Fruit fly (Drosophila melanogaster) whole organism, prepupa: ENCODE results near the gene Fie.
A peak's percentile ranks its signal among the peaks of the same experiment; 100 is the strongest.

Experiments used
- Blimp-1 ChIP-seq: fragments of 200-800 bp; sonication (Bioruptor generic); optimal IDR thresholded peaks from 3 replicates; lab custom pipeline; 2017; ENCODE audit warnings: missing biosample characterization, missing genetic modification characterization, mild to moderate bottlenecking, moderate library complexity, missing genetic modification reagents
- CG10631 ChIP-seq: fragments of 200-800 bp; sonication (Bioruptor generic); optimal IDR thresholded peaks from 2 replicates; lab custom pipeline; 2016; ENCODE audit warnings: missing biosample characterization, missing genetic modification characterization
- CG10669 ChIP-seq: fragments of 200-800 bp; sonication (Bioruptor generic); optimal IDR thresholded peaks from 3 replicates; lab custom pipeline; 2018; ENCODE audit warnings: missing biosample characterization, mild to moderate bottlenecking, missing genetic modification characterization, moderate library complexity
- CG11762 ChIP-seq: fragments of 200-800 bp; sonication (Bioruptor generic); optimal IDR thresholded peaks from 3 replicates; lab custom pipeline; 2016; ENCODE audit warnings: missing biosample characterization, missing genetic modification characterization; ENCODE audit not compliant: insufficient read depth
- CG11902 ChIP-seq: fragments of 200-800 bp; sonication (Bioruptor generic); optimal IDR thresholded peaks from 3 replicates; lab custom pipeline; 2016; ENCODE audit warnings: missing biosample characterization, missing genetic modification characterization
- CG15336 ChIP-seq: fragments of 200-800 bp; sonication (Bioruptor generic); IDR thresholded peaks from 2 replicates; pipeline ENCODE4 v1.3.6; 2022; ENCODE audit warnings: missing biosample characterization, missing genetic modification characterization
- CG1621 ChIP-seq: fragments of 200-800 bp; sonication (Bioruptor generic); optimal IDR thresholded peaks from 3 replicates; lab custom pipeline; 2018; ENCODE audit warnings: missing biosample characterization, mild to moderate bottlenecking, missing genetic modification characterization
- CG16779 ChIP-seq: fragments of 200-800 bp; sonication (Bioruptor generic); optimal IDR thresholded peaks from 3 replicates; lab custom pipeline; 2017; ENCODE audit warnings: missing biosample characterization, mild to moderate bottlenecking, missing genetic modification characterization
- CG31627 ChIP-seq: fragments of 200-800 bp; sonication (Bioruptor generic); optimal IDR thresholded peaks from 3 replicates; lab custom pipeline; 2016; ENCODE audit warnings: missing biosample characterization, missing genetic modification characterization
- CG32006 ChIP-seq: fragments of 200-800 bp; sonication (Bioruptor generic); optimal IDR thresholded peaks from 3 replicates; lab custom pipeline; 2017; ENCODE audit warnings: missing biosample characterization, mild to moderate bottlenecking, missing genetic modification characterization
- CG34406 ChIP-seq: fragments of 200-800 bp; sonication (Bioruptor generic); optimal IDR thresholded peaks from 3 replicates; lab custom pipeline; 2016; ENCODE audit warnings: missing biosample characterization, missing genetic modification characterization
- CG3919 ChIP-seq: fragments of 200-800 bp; sonication (Bioruptor generic); optimal IDR thresholded peaks from 3 replicates; lab custom pipeline; 2016; ENCODE audit warnings: missing biosample characterization, missing genetic modification characterization
- CG4318 ChIP-seq: fragments of 200-800 bp; sonication (Bioruptor generic); optimal IDR thresholded peaks from 3 replicates; lab custom pipeline; 2017; ENCODE audit warnings: missing biosample characterization, mild to moderate bottlenecking, missing genetic modification characterization
- CG6163 ChIP-seq: fragments of 200-800 bp; sonication (Bioruptor generic); IDR thresholded peaks from 3 replicates; pipeline ENCODE4 v1.3.6; 2022; ENCODE audit warnings: missing biosample characterization, missing genetic modification characterization
- CG6276 ChIP-seq: fragments of 200-800 bp; sonication (Bioruptor generic); optimal IDR thresholded peaks from 2 replicates; lab custom pipeline; 2017; ENCODE audit warnings: missing biosample characterization, mild to moderate bottlenecking, missing genetic modification characterization
- CG6854 ChIP-seq: fragments of 200-800 bp; sonication (Bioruptor generic); optimal IDR thresholded peaks from 2 replicates; lab custom pipeline; 2017; ENCODE audit warnings: missing biosample characterization, mild to moderate bottlenecking, missing genetic modification characterization
- CG8119 ChIP-seq: fragments of 200-800 bp; sonication (Bioruptor generic); IDR thresholded peaks from 3 replicates; pipeline ENCODE4 v1.3.6; 2022; ENCODE audit warnings: missing biosample characterization, missing genetic modification characterization
- CG8319 ChIP-seq: fragments of 200-800 bp; sonication (Bioruptor generic); optimal IDR thresholded peaks from 3 replicates; lab custom pipeline; 2016; ENCODE audit warnings: missing biosample characterization, missing genetic modification characterization
- CG9139 ChIP-seq: fragments of 200-800 bp; sonication (Bioruptor generic); optimal IDR thresholded peaks from 3 replicates; lab custom pipeline; 2017; ENCODE audit warnings: missing biosample characterization, mild to moderate bottlenecking, missing genetic modification characterization
- Eip75B ChIP-seq: fragments of 200-800 bp; sonication (Bioruptor generic); optimal IDR thresholded peaks from 3 replicates; lab custom pipeline; 2016; ENCODE audit warnings: missing biosample characterization, missing genetic modification characterization
- Eip78C ChIP-seq: fragments of 200-800 bp; sonication (Bioruptor generic); peaks from one replicate; lab custom pipeline; 2016; ENCODE audit warnings: missing biosample characterization, missing genetic modification characterization
- Eip93F ChIP-seq: fragments of 200-800 bp; sonication (Bioruptor generic); optimal IDR thresholded peaks from 2 replicates; lab custom pipeline; 2016; ENCODE audit warnings: missing biosample characterization, mild to moderate bottlenecking, missing genetic modification characterization
- Ets96B ChIP-seq: fragments of 200-800 bp; optimal IDR thresholded peaks from 2 replicates; lab custom pipeline; 2019; ENCODE audit warnings: missing biosample characterization, mild to moderate bottlenecking, missing genetic modification characterization, moderate library complexity
- Hr38 ChIP-seq: sonication (Bioruptor generic); optimal IDR thresholded peaks from 2 replicates; lab custom pipeline; 2016; ENCODE audit warnings: missing biosample characterization, missing genetic modification characterization
- Hr39 ChIP-seq: fragments of 200-800 bp; sonication (Bioruptor generic); optimal IDR thresholded peaks from 2 replicates; lab custom pipeline; 2016; ENCODE audit warnings: missing biosample characterization, missing genetic modification characterization
- Hr4 ChIP-seq: fragments of 200-800 bp; sonication (Bioruptor generic); optimal IDR thresholded peaks from 3 replicates; lab custom pipeline; 2016; ENCODE audit warnings: missing biosample characterization, missing genetic modification characterization
- Lpt ChIP-seq: fragments of 200-800 bp; sonication (Bioruptor generic); optimal IDR thresholded peaks from 3 replicates; lab custom pipeline; 2016; ENCODE audit warnings: missing biosample characterization, missing genetic modification characterization
- OdsH ChIP-seq: fragments of 200-800 bp; sonication (Bioruptor generic); optimal IDR thresholded peaks from 3 replicates; lab custom pipeline; 2016; ENCODE audit warnings: missing biosample characterization, missing genetic modification characterization
- Smox ChIP-seq: fragments of 200-800 bp; sonication (Bioruptor generic); optimal IDR thresholded peaks from 3 replicates; lab custom pipeline; 2016; ENCODE audit warnings: missing biosample characterization, missing genetic modification characterization
- Sox102F ChIP-seq: fragments of 200-800 bp; sonication (Bioruptor generic); optimal IDR thresholded peaks from 2 replicates; lab custom pipeline; 2016; ENCODE audit warnings: missing biosample characterization, mild to moderate bottlenecking, missing genetic modification characterization
- Sox14 ChIP-seq: fragments of 200-800 bp; sonication (Bioruptor generic); optimal IDR thresholded peaks from 3 replicates; lab custom pipeline; 2016; ENCODE audit warnings: missing biosample characterization, missing genetic modification characterization
- Sox15 ChIP-seq: fragments of 200-800 bp; sonication (Bioruptor generic); optimal IDR thresholded peaks from 3 replicates; lab custom pipeline; 2016; ENCODE audit warnings: missing biosample characterization, missing genetic modification characterization
- achi ChIP-seq: fragments of 200-800 bp; sonication (Bioruptor generic); optimal IDR thresholded peaks from 3 replicates; lab custom pipeline; 2016; ENCODE audit warnings: missing biosample characterization, missing genetic modification characterization
- eg ChIP-seq: fragments of 200-800 bp; sonication (Bioruptor generic); IDR thresholded peaks from 3 replicates; pipeline ENCODE4 v1.3.6; 2022; ENCODE audit warnings: missing biosample characterization, missing genetic modification characterization
- esn ChIP-seq: fragments of 200-800 bp; sonication (Bioruptor generic); optimal IDR thresholded peaks from 2 replicates; lab custom pipeline; 2016; ENCODE audit warnings: missing biosample characterization, mild to moderate bottlenecking, missing genetic modification characterization, moderate library complexity
- fd59A ChIP-seq: fragments of 200-800 bp; sonication (Bioruptor generic); optimal IDR thresholded peaks from 2 replicates; lab custom pipeline; 2017; ENCODE audit warnings: missing biosample characterization, mild to moderate bottlenecking, missing genetic modification characterization, missing genetic modification reagents
- fkh ChIP-seq: fragments of 200-800 bp; sonication (Bioruptor generic); optimal IDR thresholded peaks from 3 replicates; lab custom pipeline; 2017; ENCODE audit warnings: missing biosample characterization, mild to moderate bottlenecking, missing genetic modification characterization, moderate library complexity
- lz ChIP-seq: fragments of 200-800 bp; sonication (Bioruptor generic); optimal IDR thresholded peaks from 3 replicates; lab custom pipeline; 2016; ENCODE audit warnings: missing biosample characterization, missing genetic modification characterization
- pdm3 ChIP-seq: fragments of 200-800 bp; sonication (Bioruptor generic); optimal IDR thresholded peaks from 3 replicates; lab custom pipeline; 2016; ENCODE audit warnings: missing biosample characterization, missing genetic modification characterization
- salr ChIP-seq, 2 experiments: fragments of 200-800 bp; sonication (Bioruptor generic); optimal IDR thresholded peaks; 3 replicates each; lab custom pipeline; 2016 to 2018; ENCODE audit warnings: missing biosample characterization in 2 of 2, missing genetic modification characterization in 2 of 2, mild to moderate bottlenecking in 1 of 2
- spab ChIP-seq: fragments of 200-800 bp; sonication (Bioruptor generic); optimal IDR thresholded peaks from 2 replicates; lab custom pipeline; 2017; ENCODE audit warnings: missing biosample characterization, mild to moderate bottlenecking, missing genetic modification characterization, missing genetic modification reagents
- svp ChIP-seq: fragments of 200-800 bp; sonication (Bioruptor generic); peaks from one replicate; lab custom pipeline; 2016; ENCODE audit warnings: missing biosample characterization, missing genetic modification characterization
- vri ChIP-seq: fragments of 200-800 bp; sonication (Bioruptor generic); optimal IDR thresholded peaks from 3 replicates; lab custom pipeline; 2016; ENCODE audit warnings: missing biosample characterization, mild to moderate bottlenecking, missing genetic modification characterization

The Fie gene

dm6 chr3L:3932742-3933289 lies 40.4 kb downstream of the Fie start:
- TF ChIP-seq Eip78C (GFP tag; lab: Kevin White, UChicago), result peak; percentile 69
- no peak for TF ChIP-seq fd59A (GFP tag; lab: Kevin White, UChicago)
- TF ChIP-seq esn (GFP tag; lab: Kevin White, UChicago), result no peak
- no peak for TF ChIP-seq salr (GFP tag; optimal IDR thresholded peaks at IDR 0.05; lab: Kevin White, UChicago)
- TF ChIP-seq pdm3 (GFP tag; lab: Kevin White, UChicago), result no peak
- TF ChIP-seq Sox14, result no peak
- TF ChIP-seq fkh (GFP tag; lab: Kevin White, UChicago), result peak; percentile 80
- TF ChIP-seq CG10669, result no peak
- TF ChIP-seq CG1621 (tag; lab: Kevin White, UChicago), result no peak

dm6 chr3L:3933599-3933998 lies 41.2 kb downstream of the Fie start:
- TF ChIP-seq CG3919 (no peak), CG11762 (GFP tag; lab: Kevin White, UChicago) (no peak), Blimp-1 (GFP tag; lab: Kevin White, UChicago) (peak; percentile 4), Eip75B (GFP tag; lab: Kevin White, UChicago) (no peak), CG6163 (GFP tag; lab: Robert Waterston, UW) (peak; percentile 69), eg (peak; percentile 86), Hr4 (no peak), CG31627 (GFP tag; lab: Kevin White, UChicago) (no peak), fd59A (GFP tag; lab: Kevin White, UChicago) (no peak), Eip78C (GFP tag; lab: Kevin White, UChicago) (peak; percentile 38), Smox (GFP tag; lab: Kevin White, UChicago) (no peak), Sox15 (GFP tag; lab: Kevin White, UChicago) (no peak), Hr39 (GFP tag; lab: Kevin White, UChicago) (no peak), CG6854 (GFP tag; lab: Kevin White, UChicago) (no peak), CG15336 (GFP tag; lab: Robert Waterston, UW) (peak; percentile 75), Eip93F (GFP tag; lab: Kevin White, UChicago) (peak; percentile 38), CG9139 (GFP tag; lab: Kevin White, UChicago) (no peak), CG6276 (GFP tag; lab: Kevin White, UChicago) (peak; percentile 44), CG32006 (GFP tag; lab: Kevin White, UChicago) (no peak), CG8119 (peak; percentile 74)

- TF ChIP-seq eg (0 out of 3 replicates have a peak, but pooled peaks have one; percentile 20), CG32006 (GFP tag; lab: Kevin White, UChicago) (peak; percentile 44), Hr4 (peak; percentile 1), Sox102F (GFP tag; lab: Kevin White, UChicago) (no peak)
Observed at dm6 chr3L:3934110-3934509, 41.7 kb downstream of the Fie start.

- TF ChIP-seq lz (GFP tag; lab: Kevin White, UChicago), result no peak
- TF ChIP-seq CG11762 (GFP tag; lab: Kevin White, UChicago), result no peak
- TF ChIP-seq Smox (GFP tag; lab: Kevin White, UChicago), result no peak
- no peak for TF ChIP-seq Ets96B (tag; lab: Kevin White, UChicago)
- TF ChIP-seq Hr39 (GFP tag; lab: Kevin White, UChicago), result peak; percentile 15
- peak; percentile 54 for TF ChIP-seq OdsH (GFP tag; lab: Kevin White, UChicago)
- no peak; the same call in 2 of the 3 replicates for TF ChIP-seq CG6163 (GFP tag; lab: Robert Waterston, UW)
- TF ChIP-seq spab (GFP tag; lab: Kevin White, UChicago), result no peak
- peak; percentile 62 for TF ChIP-seq svp (GFP tag; lab: Kevin White, UChicago)
- no peak for TF ChIP-seq Hr38 (GFP tag; lab: Kevin White, UChicago)
- no peak for TF ChIP-seq Sox102F (GFP tag; lab: Kevin White, UChicago)
- TF ChIP-seq Eip78C (GFP tag; lab: Kevin White, UChicago), result peak; percentile 76
- TF ChIP-seq esn (GFP tag; lab: Kevin White, UChicago), result peak; percentile 27
- no peak for TF ChIP-seq vri (GFP tag; lab: Kevin White, UChicago)
- TF ChIP-seq CG4318 (GFP tag; lab: Kevin White, UChicago), result peak; percentile 12
- no peak for TF ChIP-seq CG10631
- no peak for TF ChIP-seq CG11902 (GFP tag; lab: Kevin White, UChicago)
- TF ChIP-seq CG3919, result peak; percentile 37
- TF ChIP-seq CG16779 (tag; lab: Kevin White, UChicago), result no peak
- TF ChIP-seq CG15336 (GFP tag; lab: Robert Waterston, UW), result peak; percentile 62
- peak; percentile 1 for TF ChIP-seq CG34406 (GFP tag; lab: Kevin White, UChicago)
- no peak for TF ChIP-seq Sox15 (GFP tag; lab: Kevin White, UChicago)
- peak in 1 of 2 experiments; percentile 45 for TF ChIP-seq salr (GFP tag; optimal IDR thresholded peaks at IDR 0.05; lab: Kevin White, UChicago)
- TF ChIP-seq achi, result peak; percentile 35
- TF ChIP-seq Lpt (GFP tag; lab: Kevin White, UChicago), result no peak
- TF ChIP-seq CG1621 (tag; lab: Kevin White, UChicago), result no peak
- TF ChIP-seq Sox14, result no peak
- no peak for TF ChIP-seq CG8319 (GFP tag; lab: Kevin White, UChicago)
Observed at dm6 chr3L:3935567-3936207, 43.3 kb downstream of the Fie start, which contains the start of gene Eip63F-1. Eip63F-1 (minus strand) TSS chr3L:3935617.
